Worm (Caenorhabditis elegans): Measurements from ENCODE around the gene nspc-13.

DNA sequence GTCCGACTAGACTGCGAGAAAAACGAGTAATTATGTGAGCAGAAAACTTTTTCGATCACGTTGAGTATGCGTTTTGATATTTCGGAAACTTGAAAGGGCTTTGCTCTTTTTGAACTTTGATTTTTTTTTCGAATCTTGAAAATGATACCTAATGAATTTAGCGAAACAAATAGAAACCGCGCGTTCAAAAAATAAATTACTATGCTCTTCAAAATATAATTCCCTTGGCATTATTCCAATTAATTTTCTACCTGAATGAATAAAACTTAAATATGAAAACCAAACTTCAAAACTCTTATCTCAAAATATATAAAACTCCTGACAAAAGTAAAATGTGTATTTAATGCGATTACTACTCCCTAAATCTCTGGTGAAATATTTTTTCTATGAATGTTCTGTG, 42.0 kb upstream of the nspc-13 start, which contains the start of gene xtr-2:
- no peak for TF ChIP-seq pha-2 (tag; optimal IDR thresholded peaks at IDR 0.05)
- TF ChIP-seq ama-1 (optimal IDR thresholded peaks at IDR 0.05): no peak
- TF ChIP-seq nhr-11 (tag; optimal IDR thresholded peaks at IDR 0.05): no peak
- no peak for TF ChIP-seq Y22D7AL.16 (tag; optimal IDR thresholded peaks at IDR 0.05)
- no peak for TF ChIP-seq sdc-2 (tag; optimal IDR thresholded peaks at IDR 0.05)
- TF ChIP-seq fkh-10 (GFP tag; optimal IDR thresholded peaks at IDR 0.05): no peak
- no peak for TF ChIP-seq hlh-30 (tag; optimal IDR thresholded peaks at IDR 0.05; ENCODE audit: insufficient read depth)
- TF ChIP-seq pqm-1 (tag; optimal IDR thresholded peaks at IDR 0.05): no peak
- TF ChIP-seq dve-1 (tag; optimal IDR thresholded peaks at IDR 0.05): no peak
- no peak for TF ChIP-seq nfya-1 (tag; optimal IDR thresholded peaks at IDR 0.05)
- no peak for TF ChIP-seq pax-1 (tag; optimal IDR thresholded peaks at IDR 0.05)
- no peak for TF ChIP-seq K02D7.2 (tag; optimal IDR thresholded peaks at IDR 0.05)
- TF ChIP-seq lim-6 (tag; optimal IDR thresholded peaks at IDR 0.05): no peak

Measured in whole organism, late embryonic.